Fruit fly (Drosophila melanogaster): ENCODE results near the gene Osi23.
A peak's percentile ranks its signal among the peaks of the same experiment; 100 is the strongest.

The Osi23 gene

DNA sequence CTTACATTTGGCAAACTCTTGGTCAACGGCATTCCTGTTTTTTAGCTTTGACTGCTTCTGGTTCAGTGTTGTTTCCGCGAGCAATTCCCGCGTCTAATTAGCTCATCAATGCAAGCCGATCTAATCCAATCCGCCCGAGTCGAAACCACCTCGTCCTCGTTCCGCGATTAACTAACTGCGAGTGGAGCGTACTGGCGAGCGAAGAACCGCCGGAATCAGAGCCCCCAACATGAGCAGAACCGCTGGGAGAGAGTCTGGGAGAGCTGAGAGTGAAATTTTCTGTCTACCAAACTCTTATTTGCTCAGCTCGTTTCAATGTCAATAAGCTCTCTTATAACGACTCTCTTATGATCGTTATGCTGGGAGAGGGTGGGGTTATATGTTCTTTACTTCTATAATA, 5.4 kb upstream of the Osi23 start (continued):
- TF ChIP-seq kni (GFP tag; optimal IDR thresholded peaks at IDR 0.05) (peak; percentile 59), HmgZ (tag; optimal IDR thresholded peaks at IDR 0.05) (peak; percentile 71), HLHmδ (GFP tag; optimal IDR thresholded peaks at IDR 0.05) (peak; percentile 81), bab2 (GFP tag; optimal IDR thresholded peaks at IDR 0.05) (peak; percentile 85), peb (GFP tag; IDR thresholded peaks at IDR 0.05) (peak; percentile 62; the same call in 1 of the 2 replicates), CG42726 (GFP tag; IDR thresholded peaks at IDR 0.05; ENCODE audit: partially characterized antibody) (no peak), Drgx (GFP tag; IDR thresholded peaks at IDR 0.05) (peak; percentile 7; the same call in 1 of the 2 replicates), amos (GFP tag; IDR thresholded peaks at IDR 0.05; ENCODE audit: partially characterized antibody) (no peak; the same call in 1 of the 2 replicates), CG7963 (GFP tag; IDR thresholded peaks at IDR 0.05; ENCODE audit: partially characterized antibody) (no peak), p53 (GFP tag; optimal IDR thresholded peaks at IDR 0.05) (peak; percentile 60), ewg (GFP tag; optimal IDR thresholded peaks at IDR 0.05) (peak; percentile 44), CG17912 (GFP tag; optimal IDR thresholded peaks at IDR 0.05) (peak; percentile 30), CG12104 (GFP tag; optimal IDR thresholded peaks at IDR 0.05) (peak; percentile 61), z (GFP tag; IDR thresholded peaks at IDR 0.05) (peak; percentile 81), caup (GFP tag; optimal IDR thresholded peaks at IDR 0.05; ENCODE audit: severe bottlenecking) (peak; percentile 89), sr (GFP tag; IDR thresholded peaks at IDR 0.05) (peak; percentile 79), ac (GFP tag; optimal IDR thresholded peaks at IDR 0.05) (peak; percentile 57), E2f1 (GFP tag; IDR thresholded peaks at IDR 0.05) (peak; percentile 71), CG14667 (GFP tag; IDR thresholded peaks at IDR 0.05) (no peak), sisA (GFP tag; IDR thresholded peaks at IDR 0.05) (peak; percentile 23), CG14014 (GFP tag; IDR thresholded peaks at IDR 0.05) (no peak; the same call in 1 of the 2 replicates), CG4707 (GFP tag; optimal IDR thresholded peaks at IDR 0.05) (peak; percentile 68), Lhr (GFP tag; optimal IDR thresholded peaks at IDR 0.05) (peak; percentile 60), ERR (GFP tag; optimal IDR thresholded peaks at IDR 0.05) (peak; percentile 71), slbo (GFP tag; IDR thresholded peaks at IDR 0.05) (peak; percentile 81), Abd-B (GFP tag; optimal IDR thresholded peaks at IDR 0.05) (no peak), fu2 (GFP tag; optimal IDR thresholded peaks at IDR 0.05) (peak; percentile 22), CG10979 (tag; optimal IDR thresholded peaks at IDR 0.05) (no peak), Gsc (GFP tag; IDR thresholded peaks at IDR 0.05) (no peak), eyg (GFP tag; optimal IDR thresholded peaks at IDR 0.05) (no peak), CG33213 (GFP tag; optimal IDR thresholded peaks at IDR 0.05) (peak; percentile 90), run (tag; optimal IDR thresholded peaks at IDR 0.05) (no peak), shn (GFP tag; optimal IDR thresholded peaks at IDR 0.05) (peak; percentile 39), stc (GFP tag; IDR thresholded peaks at IDR 0.05) (peak; percentile 72), CG10209 (GFP tag; optimal IDR thresholded peaks at IDR 0.05) (peak; percentile 84), nmo (GFP tag; optimal IDR thresholded peaks at IDR 0.05) (no peak), CG12942 (GFP tag; optimal IDR thresholded peaks at IDR 0.05) (peak; percentile 79), Xrp1 (GFP tag; IDR thresholded peaks at IDR 0.05) (no peak; the same call in 1 of the 2 replicates), Trl (optimal IDR thresholded peaks at IDR 0.05) (peak; percentile 85 to 95), Trl (GFP tag; optimal IDR thresholded peaks at IDR 0.05) (peak; percentile 82), CG30403 (GFP tag; optimal IDR thresholded peaks at IDR 0.05) (no peak), Sry-δ (GFP tag; optimal IDR thresholded peaks at IDR 0.05) (peak; percentile 50), CG15479 (GFP tag; optimal IDR thresholded peaks at IDR 0.05) (no peak), CG30020 (tag; optimal IDR thresholded peaks at IDR 0.05) (no peak), emc (GFP tag; optimal IDR thresholded peaks at IDR 0.05) (peak; percentile 34), CG16863 (GFP tag; optimal IDR thresholded peaks at IDR 0.05) (peak; percentile 72), CkIIα-i1 (GFP tag; IDR thresholded peaks at IDR 0.05) (peak; percentile 66; the same call in 1 of the 2 replicates), Lpt (GFP tag; optimal IDR thresholded peaks at IDR 0.05) (no peak), CG2120 (GFP tag; optimal IDR thresholded peaks at IDR 0.05) (peak; percentile 75), Bteb2 (GFP tag; optimal IDR thresholded peaks at IDR 0.05) (peak; percentile 55), CG13624 (GFP tag; optimal IDR thresholded peaks at IDR 0.05) (peak; percentile 63), CG12299 (tag; optimal IDR thresholded peaks at IDR 0.05) (no peak)

Measured in whole organism, embryonic.